Fruit fly (Drosophila melanogaster) whole organism, embryonic: Measurements from ENCODE around the gene mnd.
A peak's percentile ranks its signal among the peaks of the same experiment; 100 is the strongest.

Source experiments
- CG10431 ChIP-seq: fragments of 200-800 bp; sonication (Bioruptor generic); optimal IDR thresholded peaks from 3 replicates; lab custom pipeline; 2018; ENCODE audit warnings: missing biosample characterization, mild to moderate bottlenecking, missing genetic modification characterization
- CG10959 ChIP-seq: fragments of 200-800 bp; sonication (Bioruptor generic); IDR thresholded peaks from 2 replicates; pipeline ENCODE4 v1.3.6; 2022; ENCODE audit warnings: missing biosample characterization, missing genetic modification characterization
- CG12219 ChIP-seq: fragments of 200-800 bp; sonication (Bioruptor generic); optimal IDR thresholded peaks from 3 replicates; lab custom pipeline; 2018; ENCODE audit warnings: missing biosample characterization, mild to moderate bottlenecking, missing genetic modification characterization
- CG13296 ChIP-seq: fragments of 200-800 bp; sonication (Bioruptor generic); optimal IDR thresholded peaks from 3 replicates; lab custom pipeline; 2018; ENCODE audit warnings: missing biosample characterization, mild to moderate bottlenecking, missing genetic modification characterization
- CG14667 ChIP-seq: fragments of 200-800 bp; sonication (Bioruptor generic); IDR thresholded peaks from 2 replicates; pipeline ENCODE4 v1.3.6; 2022; ENCODE audit warnings: missing biosample characterization, missing genetic modification characterization
- CG14860 ChIP-seq: fragments of 200-800 bp; sonication (Bioruptor generic); IDR thresholded peaks from 3 replicates; pipeline ENCODE4 v1.3.6; 2022; ENCODE audit warnings: missing biosample characterization, missing genetic modification characterization; ENCODE audit not compliant: partially characterized antibody
- CG18262 ChIP-seq: fragments of 200-800 bp; optimal IDR thresholded peaks from 3 replicates; lab custom pipeline; 2019; ENCODE audit warnings: missing biosample characterization, mild to moderate bottlenecking, missing genetic modification characterization, moderate library complexity
- CG3163 ChIP-seq: fragments of 200-800 bp; sonication (Bioruptor generic); optimal IDR thresholded peaks from 3 replicates; lab custom pipeline; 2016; ENCODE audit warnings: missing biosample characterization, missing genetic modification characterization
- CG33213 ChIP-seq: fragments of 200-800 bp; sonication (Bioruptor generic); optimal IDR thresholded peaks from 3 replicates; lab custom pipeline; 2016; ENCODE audit warnings: missing biosample characterization, missing genetic modification characterization
- CG3838 ChIP-seq: fragments of 200-800 bp; sonication (Bioruptor generic); optimal IDR thresholded peaks from 3 replicates; lab custom pipeline; 2016; ENCODE audit warnings: missing biosample characterization, missing genetic modification characterization
- CG5953 ChIP-seq: fragments of 200-800 bp; sonication (Bioruptor generic); IDR thresholded peaks from 2 replicates; pipeline ENCODE4 v1.3.6; 2022; ENCODE audit warnings: missing biosample characterization, missing genetic modification characterization
- CG6854 ChIP-seq: fragments of 200-800 bp; sonication (Bioruptor generic); optimal IDR thresholded peaks from 3 replicates; lab custom pipeline; 2017; ENCODE audit warnings: missing biosample characterization, mild to moderate bottlenecking, missing genetic modification characterization
- CG7839 ChIP-seq: fragments of 200-800 bp; sonication (Bioruptor generic); optimal IDR thresholded peaks from 3 replicates; lab custom pipeline; 2018; ENCODE audit warnings: missing biosample characterization, mild to moderate bottlenecking, missing genetic modification characterization, moderate library complexity
- CkIIα-i1 ChIP-seq: fragments of 200-800 bp; sonication (Bioruptor generic); IDR thresholded peaks from 2 replicates; pipeline ENCODE4 v1.3.6; 2022; ENCODE audit warnings: missing biosample characterization, missing genetic modification characterization
- CrebB ChIP-seq: fragments of 200-800 bp; sonication (Bioruptor generic); optimal IDR thresholded peaks from 3 replicates; lab custom pipeline; 2018; ENCODE audit warnings: missing biosample characterization, mild to moderate bottlenecking, missing genetic modification characterization
- Doc3 ChIP-seq: fragments of 200-800 bp; sonication (Bioruptor generic); IDR thresholded peaks from 3 replicates; pipeline ENCODE4 v1.3.6; 2022; ENCODE audit warnings: missing biosample characterization, missing genetic modification characterization; ENCODE audit not compliant: partially characterized antibody
- Hr51 ChIP-seq, 2 experiments: fragments of 200-800 bp; sonication (Bioruptor generic); optimal IDR thresholded peaks; 2 replicates in 1 of 2; 3 replicates in 1 of 2; lab custom pipeline; 2016 to 2018; ENCODE audit warnings: missing biosample characterization in 2 of 2, missing genetic modification characterization in 2 of 2, mild to moderate bottlenecking in 1 of 2, moderate library complexity in 1 of 2
- Myb ChIP-seq: fragments of 200-800 bp; sonication (Bioruptor generic); optimal IDR thresholded peaks from 2 replicates; lab custom pipeline; 2016; ENCODE audit warnings: missing biosample characterization, missing genetic modification characterization
- Nf-YA ChIP-seq: fragments of 200-800 bp; sonication (Bioruptor generic); IDR thresholded peaks from 2 replicates; pipeline ENCODE4 v1.3.6; 2022; ENCODE audit warnings: missing biosample characterization, missing genetic modification characterization
- Oli ChIP-seq: fragments of 200-800 bp; sonication (Bioruptor generic); optimal IDR thresholded peaks from 2 replicates; lab custom pipeline; 2018; ENCODE audit warnings: missing biosample characterization, mild to moderate bottlenecking, missing genetic modification characterization, moderate library complexity
- aop ChIP-seq: fragments of 200-800 bp; sonication (Bioruptor generic); IDR thresholded peaks from 2 replicates; pipeline ENCODE4 v1.3.6; 2022; ENCODE audit warnings: missing biosample characterization, missing genetic modification characterization
- ara ChIP-seq: fragments of 200-800 bp; sonication (Bioruptor generic); IDR thresholded peaks from 2 replicates; pipeline ENCODE4 v1.3.6; 2022; ENCODE audit warnings: missing biosample characterization, missing genetic modification characterization
- caup ChIP-seq: fragments of 200-800 bp; sonication (Bioruptor generic); optimal IDR thresholded peaks from 3 replicates; lab custom pipeline; 2017; ENCODE audit warnings: missing biosample characterization, mild to moderate bottlenecking, missing genetic modification characterization, moderate library complexity; ENCODE audit not compliant: severe bottlenecking
- esg ChIP-seq: fragments of 200-800 bp; sonication (Bioruptor generic); conservative IDR thresholded peaks from 2 replicates; pipeline ENCODE4 v1.3.6; 2022; ENCODE audit warnings: missing biosample characterization, missing genetic modification characterization
- gcm ChIP-seq: fragments of 200-800 bp; sonication (Bioruptor generic); optimal IDR thresholded peaks from 2 replicates; lab custom pipeline; 2019; ENCODE audit warnings: missing biosample characterization, mild to moderate bottlenecking, missing genetic modification characterization, moderate library complexity
- hbn ChIP-seq: fragments of 200-800 bp; sonication (Bioruptor generic); IDR thresholded peaks from 2 replicates; pipeline ENCODE4 v1.3.6; 2022; ENCODE audit warnings: missing biosample characterization, missing genetic modification characterization; ENCODE audit not compliant: partially characterized antibody
- insv ChIP-seq, 2 experiments: fragments of 200-800 bp; sonication (Bioruptor generic); optimal IDR thresholded peaks; 3 replicates each; lab custom pipeline; 2016 to 2018; ENCODE audit warnings: missing biosample characterization in 2 of 2, missing genetic modification characterization in 2 of 2
- jigr1 ChIP-seq: fragments of 200-800 bp; sonication (Bioruptor generic); IDR thresholded peaks from 3 replicates; pipeline ENCODE4 v1.3.6; 2022; ENCODE audit warnings: missing biosample characterization, missing genetic modification characterization
- lov ChIP-seq, 2 experiments: fragments of 200-800 bp in 1 of 2; fragments of >200 bp in 1 of 2; sonication (Bioruptor generic) in 1 of 2; IDR thresholded peaks in 1 of 2; optimal IDR thresholded peaks in 1 of 2; 2 replicates in 1 of 2; 3 replicates in 1 of 2; pipeline versions ENCODE4 v1.3.6 to Lab custom; 2017 to 2022; ENCODE audit warnings: missing biosample characterization in 1 of 2, missing genetic modification characterization in 1 of 2
- nau ChIP-seq: fragments of 200-800 bp; sonication (Bioruptor generic); optimal IDR thresholded peaks from 3 replicates; lab custom pipeline; 2017; ENCODE audit warnings: missing biosample characterization, mild to moderate bottlenecking, missing genetic modification characterization, missing genetic modification reagents
- nerfin-1 ChIP-seq: fragments of 200-800 bp; sonication (Bioruptor generic); optimal IDR thresholded peaks from 3 replicates; lab custom pipeline; 2019; ENCODE audit warnings: missing biosample characterization, mild to moderate bottlenecking, missing genetic modification characterization, moderate library complexity
- pan ChIP-seq, 4 experiments: fragments of >200 bp in 3 of 4; fragments of 200-800 bp in 1 of 4; sonication (Bioruptor generic) in 1 of 4; optimal IDR thresholded peaks in 3 of 4; IDR thresholded peaks in 1 of 4; 2 replicates each; pipeline versions ENCODE4 v1.3.6 to Lab custom; 2017 to 2022; ENCODE audit warnings: missing biosample characterization in 2 of 4, missing genetic modification characterization in 2 of 4, mixed read lengths in 1 of 4
- sens ChIP-seq: fragments of 200-800 bp; sonication (Bioruptor generic); peaks from one replicate; lab custom pipeline; 2016; ENCODE audit warnings: missing biosample characterization, missing genetic modification characterization
- sens-2 ChIP-seq: fragments of 200-800 bp; sonication (Bioruptor generic); IDR thresholded peaks from 2 replicates; pipeline ENCODE4 v1.3.6; 2022; ENCODE audit warnings: missing biosample characterization, missing genetic modification characterization
- sima ChIP-seq: fragments of 200-800 bp; sonication (Bioruptor generic); optimal IDR thresholded peaks from 2 replicates; lab custom pipeline; 2016; ENCODE audit warnings: missing biosample characterization, missing genetic modification characterization
- sisA ChIP-seq: fragments of 200-800 bp; sonication (Bioruptor generic); IDR thresholded peaks from 2 replicates; pipeline ENCODE4 v1.3.6; 2022; ENCODE audit warnings: missing biosample characterization, missing genetic modification characterization
- sob ChIP-seq: fragments of 200-800 bp; sonication (Bioruptor generic); IDR thresholded peaks from 2 replicates; pipeline ENCODE4 v1.3.6; 2022; ENCODE audit warnings: missing biosample characterization, missing genetic modification characterization
- stwl ChIP-seq: fragments of 200-800 bp; sonication (Bioruptor generic); optimal IDR thresholded peaks from 3 replicates; lab custom pipeline; 2018; ENCODE audit warnings: missing biosample characterization, mild to moderate bottlenecking, missing genetic modification characterization, moderate library complexity
- sug ChIP-seq: fragments of 200-800 bp; optimal IDR thresholded peaks from 2 replicates; lab custom pipeline; 2019; ENCODE audit warnings: missing biosample characterization, mild to moderate bottlenecking, missing genetic modification characterization, moderate library complexity
- tll ChIP-seq, 2 experiments: fragments of 200-800 bp in 1 of 2; fragments of >200 bp in 1 of 2; sonication (Bioruptor generic) in 1 of 2; optimal IDR thresholded peaks; 2 replicates each; lab custom pipeline; 2017 to 2019; ENCODE audit warnings: missing biosample characterization in 2 of 2, missing genetic modification characterization in 2 of 2, mild to moderate bottlenecking in 1 of 2, moderate library complexity in 1 of 2
- tup ChIP-seq: fragments of 200-800 bp; sonication (Bioruptor generic); optimal IDR thresholded peaks from 2 replicates; lab custom pipeline; 2016; ENCODE audit warnings: missing biosample characterization, mild to moderate bottlenecking, missing genetic modification characterization, moderate library complexity
- zen ChIP-seq: fragments of 200-800 bp; sonication (Bioruptor generic); optimal IDR thresholded peaks from 3 replicates; lab custom pipeline; 2018; ENCODE audit warnings: missing biosample characterization, mild to moderate bottlenecking, missing genetic modification characterization, moderate library complexity

The mnd gene

dm6 chr3L:14969171-14969570, 15.7 kb upstream of the mnd start, which contains the start of gene Tom (continued):
- TF ChIP-seq CkIIα-i1 (no peak), CG5953 (GFP tag; lab: Robert Waterston, UW) (no peak), CG7839 (tag; lab: Kevin White, UChicago) (no peak), stwl (tag; lab: Kevin White, UChicago) (no peak), CG3163 (peak; percentile 10), caup (GFP tag; lab: Kevin White, UChicago) (no peak), CG14860 (no peak), CG12219 (GFP tag; lab: Kevin White, UChicago) (no peak), CG10431 (GFP tag; lab: Kevin White, UChicago) (no peak), sug (tag; lab: Kevin White, UChicago) (no peak), CG33213 (GFP tag; lab: Kevin White, UChicago) (peak; percentile 40), jigr1 (GFP tag; lab: Robert Waterston, UW) (no peak), CG14667 (GFP tag; lab: Robert Waterston, UW) (no peak), Doc3 (GFP tag; lab: Robert Waterston, UW) (no peak), CG3838 (GFP tag; lab: Kevin White, UChicago) (no peak), sima (GFP tag; lab: Kevin White, UChicago) (no peak), sisA (GFP tag; lab: Robert Waterston, UW) (no peak), Oli (tag; lab: Kevin White, UChicago) (no peak), Hr51 (GFP tag; optimal IDR thresholded peaks at IDR 0.05; lab: Kevin White, UChicago) (no peak), sens-2 (GFP tag; lab: Robert Waterston, UW) (no peak), esg (GFP tag; lab: Robert Waterston, UW) (no peak), Myb (GFP tag; lab: Kevin White, UChicago) (no peak), CG13296 (GFP tag; lab: Kevin White, UChicago) (no peak), hbn (GFP tag; lab: Robert Waterston, UW) (no peak), tup (no peak), tll (GFP tag; optimal IDR thresholded peaks at IDR 0.05; lab: Kevin White, UChicago) (no peak), sob (GFP tag; lab: Robert Waterston, UW) (no peak), CrebB (no peak), CG18262 (tag; lab: Kevin White, UChicago) (no peak), CG6854 (GFP tag; lab: Kevin White, UChicago) (no peak), CG10959 (GFP tag; lab: Robert Waterston, UW) (no peak), pan (optimal IDR thresholded peaks at IDR 0.05; lab: Kevin White, UChicago) (no peak), pan (GFP tag; optimal IDR thresholded peaks at IDR 0.05 in 1 of 2, IDR thresholded peaks at IDR 0.05 in 1 of 2) (no peak), lov (optimal IDR thresholded peaks at IDR 0.05; lab: Kevin White, UChicago) (no peak), lov (GFP tag; IDR thresholded peaks at IDR 0.05; lab: Robert Waterston, UW) (no peak), nau (GFP tag; lab: Kevin White, UChicago) (no peak)

- peak; percentile 48 for TF ChIP-seq zen (tag; lab: Kevin White, UChicago)
- peak in 1 of 2 experiments; percentile 98 for TF ChIP-seq insv (GFP tag; optimal IDR thresholded peaks at IDR 0.05; lab: Kevin White, UChicago)
- TF ChIP-seq nerfin-1 (tag; lab: Kevin White, UChicago): no peak
- TF ChIP-seq gcm: peak; percentile 9
- TF ChIP-seq sens (GFP tag; lab: Kevin White, UChicago): peak; percentile 36
- TF ChIP-seq ara (GFP tag; lab: Robert Waterston, UW): no peak
- TF ChIP-seq Nf-YA (GFP tag; lab: Robert Waterston, UW): no peak
- TF ChIP-seq aop (GFP tag; lab: Robert Waterston, UW): no peak
Measured at dm6 chr3L:14970213-14970612, 14.7 kb upstream of the mnd start.
